Worm (Caenorhabditis elegans) whole organism, early embryonic: ENCODE data around the gene W07G4.5.

Experiments used
- ama-1 ChIP-seq: fragments of 150-350 bp; optimal IDR thresholded peaks from 2 replicates; lab custom pipeline; 2014
- flt-1 ChIP-seq: fragments of 200-800 bp; sonication (Bioruptor generic); IDR thresholded peaks from 2 replicates; pipeline ENCODE4 v1.3.6; 2022; ENCODE audit warnings: missing genetic modification characterization, missing compliant biosample characterization

DNA sequence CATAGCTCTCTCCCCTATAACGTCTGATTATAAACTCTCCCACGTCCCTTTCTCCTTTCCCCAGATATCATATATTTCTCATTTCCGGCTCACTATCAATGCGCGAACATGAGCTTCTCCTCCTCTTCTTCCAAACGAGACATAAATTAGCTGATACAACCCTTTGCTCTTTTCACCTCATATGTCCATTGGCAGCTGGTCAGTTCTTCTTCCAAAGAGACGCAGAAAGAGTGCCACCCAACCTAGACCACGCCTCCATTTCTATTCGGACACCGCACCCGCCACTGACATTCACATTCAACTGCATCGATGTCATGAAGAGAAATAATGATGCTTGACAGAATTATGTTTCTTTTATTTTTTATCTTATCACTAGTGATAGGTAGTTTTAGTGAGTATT lies 29.0 kb upstream of the W07G4.5 start, which contains the start of gene fmi-1:
- TF ChIP-seq ama-1 (lab: Kevin White, UChicago), result no peak
- no peak for TF ChIP-seq flt-1 (GFP tag; lab: Robert Waterston, UW)
